Fruit fly (Drosophila melanogaster) whole organism, embryonic: ENCODE measurements around the gene CG7379.

Experiments used
- B-H2 ChIP-seq: fragments of 200-800 bp; sonication (Bioruptor generic); optimal IDR thresholded peaks from 2 replicates; lab custom pipeline; 2018; ENCODE audit warnings: missing biosample characterization, mild to moderate bottlenecking, missing genetic modification characterization
- Bgb ChIP-seq: fragments of 200-800 bp; sonication (Bioruptor generic); IDR thresholded peaks from 2 replicates; pipeline ENCODE4 v1.3.6; 2022; ENCODE audit warnings: missing biosample characterization, missing genetic modification characterization; ENCODE audit not compliant: partially characterized antibody
- CG11723 ChIP-seq: fragments of 200-800 bp; sonication (Bioruptor generic); optimal IDR thresholded peaks from 2 replicates; lab custom pipeline; 2017; ENCODE audit warnings: missing biosample characterization, mild to moderate bottlenecking, missing genetic modification characterization
- CG15696 ChIP-seq: fragments of 200-800 bp; sonication (Bioruptor generic); optimal IDR thresholded peaks from 2 replicates; lab custom pipeline; 2019; ENCODE audit warnings: missing biosample characterization, mild to moderate bottlenecking, missing genetic modification characterization, moderate library complexity
- CG1647 ChIP-seq: fragments of 200-800 bp; sonication (Bioruptor generic); optimal IDR thresholded peaks from 3 replicates; lab custom pipeline; 2016; ENCODE audit warnings: missing biosample characterization, missing genetic modification characterization
- CG2120 ChIP-seq: fragments of 200-800 bp; sonication (Bioruptor generic); optimal IDR thresholded peaks from 3 replicates; lab custom pipeline; 2016; ENCODE audit warnings: missing biosample characterization, missing genetic modification characterization
- CG2202 ChIP-seq: fragments of 200-800 bp; sonication (Bioruptor generic); optimal IDR thresholded peaks from 2 replicates; lab custom pipeline; 2018; ENCODE audit warnings: missing biosample characterization, mild to moderate bottlenecking, missing genetic modification characterization
- CG2712 ChIP-seq: fragments of 200-800 bp; optimal IDR thresholded peaks from 3 replicates; lab custom pipeline; 2019; ENCODE audit warnings: missing biosample characterization, mild to moderate bottlenecking, missing genetic modification characterization, moderate library complexity
- CG34224 ChIP-seq: fragments of 200-800 bp; sonication (Bioruptor generic); IDR thresholded peaks from 3 replicates; pipeline ENCODE4 v1.3.6; 2022; ENCODE audit warnings: missing biosample characterization, missing genetic modification characterization; ENCODE audit not compliant: partially characterized antibody
- CG34376 ChIP-seq: fragments of 200-800 bp; sonication (Bioruptor generic); optimal IDR thresholded peaks from 2 replicates; lab custom pipeline; 2018; ENCODE audit warnings: missing biosample characterization, mild to moderate bottlenecking, missing genetic modification characterization
- CG34422 ChIP-seq: fragments of 200-800 bp; sonication (Bioruptor generic); IDR thresholded peaks from 3 replicates; pipeline ENCODE4 v1.3.6; 2022; ENCODE audit warnings: missing biosample characterization, missing genetic modification characterization
- CG7963 ChIP-seq: fragments of 200-800 bp; sonication (Bioruptor generic); IDR thresholded peaks from 3 replicates; pipeline ENCODE4 v1.3.6; 2022; ENCODE audit warnings: missing biosample characterization, missing genetic modification characterization; ENCODE audit not compliant: partially characterized antibody
- CG8765 ChIP-seq: fragments of 200-800 bp; sonication (Bioruptor generic); IDR thresholded peaks from 2 replicates; pipeline ENCODE4 v1.3.6; 2022; ENCODE audit warnings: missing biosample characterization, missing genetic modification characterization
- CG9797 ChIP-seq: fragments of 200-800 bp; sonication (Bioruptor generic); optimal IDR thresholded peaks from 3 replicates; lab custom pipeline; 2018; ENCODE audit warnings: missing biosample characterization, mild to moderate bottlenecking, missing genetic modification characterization
- Dll ChIP-seq: fragments of 200-800 bp; sonication (Bioruptor generic); IDR thresholded peaks from 4 replicates; pipeline ENCODE4 v1.3.6; 2022; ENCODE audit warnings: missing biosample characterization, missing genetic modification characterization; ENCODE audit not compliant: partially characterized antibody
- Dref ChIP-seq: fragments of 200-800 bp; sonication (Bioruptor generic); IDR thresholded peaks from 2 replicates; pipeline ENCODE4 v1.3.6; 2022; ENCODE audit warnings: missing biosample characterization, missing genetic modification characterization
- HLH4C ChIP-seq: fragments of 200-800 bp; sonication (Bioruptor generic); IDR thresholded peaks from 3 replicates; pipeline ENCODE4 v1.3.6; 2022; ENCODE audit warnings: missing biosample characterization, missing genetic modification characterization; ENCODE audit not compliant: partially characterized antibody
- Hmr ChIP-seq: fragments of 200-800 bp; sonication (Bioruptor generic); optimal IDR thresholded peaks from 3 replicates; lab custom pipeline; 2017; ENCODE audit warnings: mild to moderate bottlenecking, missing biosample characterization, missing genetic modification reagents, missing genetic modification characterization
- Jarid2 ChIP-seq: fragments of 200-800 bp; sonication (Bioruptor generic); optimal IDR thresholded peaks from 3 replicates; lab custom pipeline; 2017; ENCODE audit warnings: mild to moderate bottlenecking, missing biosample characterization, missing genetic modification reagents, missing genetic modification characterization
- Lhr ChIP-seq: fragments of 200-800 bp; sonication (Bioruptor generic); optimal IDR thresholded peaks from 3 replicates; lab custom pipeline; 2017; ENCODE audit warnings: mild to moderate bottlenecking, missing biosample characterization, missing genetic modification reagents, missing genetic modification characterization
- MESR4 ChIP-seq: fragments of 200-800 bp; sonication (Bioruptor generic); optimal IDR thresholded peaks from 2 replicates; lab custom pipeline; 2018; ENCODE audit warnings: missing biosample characterization, mild to moderate bottlenecking, missing genetic modification characterization, moderate library complexity
- Optix ChIP-seq: fragments of 200-800 bp; sonication (Bioruptor generic); IDR thresholded peaks from 3 replicates; pipeline ENCODE4 v1.3.6; 2022; ENCODE audit warnings: missing biosample characterization, missing genetic modification characterization
- Rfx ChIP-seq: fragments of 200-800 bp; sonication (Bioruptor generic); IDR thresholded peaks from 2 replicates; pipeline ENCODE4 v1.3.6; 2022; ENCODE audit warnings: missing biosample characterization, missing genetic modification characterization
- Scr ChIP-seq: fragments of 200-800 bp; sonication (Bioruptor generic); IDR thresholded peaks from 2 replicates; pipeline ENCODE4 v1.3.6; 2022; ENCODE audit warnings: missing biosample characterization, missing genetic modification characterization; ENCODE audit not compliant: partially characterized antibody
- Sox100B ChIP-seq: fragments of 200-800 bp; sonication (Bioruptor generic); optimal IDR thresholded peaks from 3 replicates; lab custom pipeline; 2018; ENCODE audit warnings: missing biosample characterization, mild to moderate bottlenecking, missing genetic modification characterization
- Sox102F ChIP-seq: fragments of 200-800 bp; sonication (Bioruptor generic); optimal IDR thresholded peaks from 2 replicates; lab custom pipeline; 2018; ENCODE audit warnings: missing biosample characterization, mild to moderate bottlenecking, missing genetic modification characterization, moderate library complexity
- Sry-δ ChIP-seq: fragments of 200-800 bp; sonication (Bioruptor generic); optimal IDR thresholded peaks from 2 replicates; lab custom pipeline; 2016; ENCODE audit warnings: missing biosample characterization, missing genetic modification characterization
- ato ChIP-seq: fragments of 200-800 bp; sonication (Bioruptor generic); IDR thresholded peaks from 2 replicates; pipeline ENCODE4 v1.3.6; 2022; ENCODE audit warnings: missing biosample characterization, missing genetic modification characterization; ENCODE audit not compliant: partially characterized antibody
- az2 ChIP-seq: fragments of 200-800 bp; sonication (Bioruptor generic); optimal IDR thresholded peaks from 3 replicates; lab custom pipeline; 2016; ENCODE audit warnings: missing biosample characterization, missing genetic modification characterization
- bbx ChIP-seq: fragments of 200-800 bp; sonication (Bioruptor generic); IDR thresholded peaks from 2 replicates; pipeline ENCODE4 v1.3.6; 2022; ENCODE audit warnings: missing biosample characterization, missing genetic modification characterization; ENCODE audit not compliant: partially characterized antibody
- bowl ChIP-seq: fragments of 200-800 bp; sonication (Bioruptor generic); IDR thresholded peaks from 2 replicates; pipeline ENCODE4 v1.3.6; 2022; ENCODE audit warnings: missing biosample characterization, missing genetic modification characterization
- br ChIP-seq: fragments of >200 bp; optimal IDR thresholded peaks from 2 replicates; lab custom pipeline; 2017
- chm ChIP-seq: fragments of 200-800 bp; sonication (Bioruptor generic); IDR thresholded peaks from 2 replicates; pipeline ENCODE4 v1.3.6; 2022; ENCODE audit warnings: missing biosample characterization, missing genetic modification characterization
- ci ChIP-seq: fragments of 200-800 bp; sonication (Bioruptor generic); IDR thresholded peaks from 3 replicates; pipeline ENCODE4 v1.3.6; 2022; ENCODE audit warnings: missing biosample characterization, missing genetic modification characterization
- en ChIP-seq: fragments of 200-800 bp; sonication (Bioruptor generic); optimal IDR thresholded peaks from 2 replicates; lab custom pipeline; 2016; ENCODE audit warnings: missing biosample characterization, missing genetic modification characterization
- hb ChIP-seq: fragments of 200-800 bp; sonication (Bioruptor generic); IDR thresholded peaks from 3 replicates; pipeline ENCODE4 v1.3.6; 2022; ENCODE audit warnings: missing biosample characterization, missing genetic modification characterization; ENCODE audit not compliant: partially characterized antibody
- inv ChIP-seq: fragments of 200-800 bp; sonication (Bioruptor generic); IDR thresholded peaks from 2 replicates; pipeline ENCODE4 v1.3.6; 2022; ENCODE audit warnings: missing biosample characterization, missing genetic modification characterization; ENCODE audit not compliant: partially characterized antibody
- lilli ChIP-seq: fragments of 200-800 bp; sonication (Bioruptor generic); optimal IDR thresholded peaks from 3 replicates; lab custom pipeline; 2016; ENCODE audit warnings: missing biosample characterization, missing genetic modification characterization
- mld ChIP-seq: fragments of 200-800 bp; sonication (Bioruptor generic); IDR thresholded peaks from 3 replicates; pipeline ENCODE4 v1.3.6; 2022; ENCODE audit warnings: missing biosample characterization, missing genetic modification characterization; ENCODE audit not compliant: partially characterized antibody
- pan ChIP-seq, 4 experiments: fragments of >200 bp in 3 of 4; fragments of 200-800 bp in 1 of 4; sonication (Bioruptor generic) in 1 of 4; optimal IDR thresholded peaks in 3 of 4; IDR thresholded peaks in 1 of 4; 2 replicates each; pipeline versions ENCODE4 v1.3.6 to Lab custom; 2017 to 2022; ENCODE audit warnings: missing biosample characterization in 2 of 4, missing genetic modification characterization in 2 of 4, mixed read lengths in 1 of 4
- pzg ChIP-seq: fragments of 200-800 bp; sonication (Bioruptor generic); optimal IDR thresholded peaks from 3 replicates; lab custom pipeline; 2018; ENCODE audit warnings: missing biosample characterization, mild to moderate bottlenecking, missing genetic modification characterization, moderate library complexity
- row ChIP-seq: fragments of 200-800 bp; sonication (Bioruptor generic); IDR thresholded peaks from 3 replicates; pipeline ENCODE4 v1.3.6; 2022; ENCODE audit warnings: missing biosample characterization, missing genetic modification characterization
- sna ChIP-seq: fragments of 200-800 bp; sonication (Bioruptor generic); IDR thresholded peaks from 2 replicates; pipeline ENCODE4 v1.3.6; 2022; ENCODE audit warnings: missing biosample characterization, missing genetic modification characterization; ENCODE audit not compliant: partially characterized antibody
- sob ChIP-seq: fragments of 200-800 bp; sonication (Bioruptor generic); IDR thresholded peaks from 2 replicates; pipeline ENCODE4 v1.3.6; 2022; ENCODE audit warnings: missing biosample characterization, missing genetic modification characterization
- trem ChIP-seq: fragments of 200-800 bp; optimal IDR thresholded peaks from 3 replicates; lab custom pipeline; 2019; ENCODE audit warnings: missing biosample characterization, mild to moderate bottlenecking, missing genetic modification characterization, moderate library complexity
- vnd ChIP-seq: fragments of 200-800 bp; sonication (Bioruptor generic); IDR thresholded peaks from 3 replicates; pipeline ENCODE4 v1.3.6; 2022; ENCODE audit warnings: missing biosample characterization, missing genetic modification characterization; ENCODE audit not compliant: partially characterized antibody
- wdn ChIP-seq: fragments of 200-800 bp; sonication (Bioruptor generic); IDR thresholded peaks from 2 replicates; pipeline ENCODE4 v1.3.6; 2022; ENCODE audit warnings: missing biosample characterization, missing genetic modification characterization
- zen ChIP-seq: fragments of 200-800 bp; sonication (Bioruptor generic); optimal IDR thresholded peaks from 3 replicates; lab custom pipeline; 2018; ENCODE audit warnings: missing biosample characterization, mild to moderate bottlenecking, missing genetic modification characterization, moderate library complexity
- zen2 ChIP-seq: fragments of 200-800 bp; sonication (Bioruptor generic); IDR thresholded peaks from 3 replicates; pipeline ENCODE4 v1.3.6; 2022; ENCODE audit warnings: missing biosample characterization, missing genetic modification characterization; ENCODE audit not compliant: partially characterized antibody

Gene CG7379

dm6 chr3R:17809014-17809413 is 10.9 kb upstream of the CG7379 start, which contains the start of gene Odj (continued):
- TF ChIP-seq wdn (GFP tag; lab: Robert Waterston, UW), result no peak
- peak; percentile 86 for TF ChIP-seq vnd (GFP tag; lab: Robert Waterston, UW)
- peak; percentile 78 for TF ChIP-seq hb
- TF ChIP-seq Lhr, result peak; percentile 14
- peak; percentile 72 for TF ChIP-seq pzg (GFP tag; lab: Kevin White, UChicago)
- TF ChIP-seq Sox100B (GFP tag; lab: Kevin White, UChicago), result no peak
- TF ChIP-seq Jarid2 (GFP tag; lab: Kevin White, UChicago), result no peak
- TF ChIP-seq sna (GFP tag; lab: Robert Waterston, UW), result peak; percentile 93
- no peak for TF ChIP-seq CG15696
- no peak for TF ChIP-seq en (GFP tag; lab: Kevin White, UChicago)
- TF ChIP-seq az2 (GFP tag; lab: Kevin White, UChicago), result no peak
- 0 out of 2 replicates have a peak, but pooled peaks have one; percentile 7 for TF ChIP-seq sob (GFP tag; lab: Robert Waterston, UW)
- 0 out of 2 replicates have a peak, but pooled peaks have one; percentile 33 for TF ChIP-seq chm
- TF ChIP-seq B-H2 (GFP tag; lab: Kevin White, UChicago), result peak; percentile 31
- no peak for TF ChIP-seq Sox102F (GFP tag; lab: Kevin White, UChicago)
- TF ChIP-seq bowl (GFP tag; lab: Robert Waterston, UW), result no peak
- peak; percentile 57 for TF ChIP-seq MESR4 (GFP tag; lab: Kevin White, UChicago)
- peak; percentile 96 for TF ChIP-seq bbx (GFP tag; lab: Robert Waterston, UW)
- TF ChIP-seq CG2202 (tag; lab: Kevin White, UChicago), result no peak
- peak; percentile 77 for TF ChIP-seq CG9797 (GFP tag; lab: Kevin White, UChicago)
- peak; percentile 89 for TF ChIP-seq inv
- no peak for TF ChIP-seq ci (GFP tag; lab: Robert Waterston, UW)
- peak; percentile 95 for TF ChIP-seq zen2 (GFP tag; lab: Robert Waterston, UW)
- TF ChIP-seq CG2120 (GFP tag; lab: Kevin White, UChicago), result peak; percentile 35
- TF ChIP-seq Dll (GFP tag; lab: Robert Waterston, UW), result peak; percentile 96
- TF ChIP-seq pan (optimal IDR thresholded peaks at IDR 0.05; lab: Kevin White, UChicago), result no peak
- no peak for TF ChIP-seq pan (GFP tag; optimal IDR thresholded peaks at IDR 0.05 in 1 of 2, IDR thresholded peaks at IDR 0.05 in 1 of 2)
- peak; percentile 53 for TF ChIP-seq lilli
- TF ChIP-seq ato (GFP tag; lab: Robert Waterston, UW), result peak; percentile 89
- TF ChIP-seq Dref (GFP tag; lab: Robert Waterston, UW), result peak; percentile 89
- TF ChIP-seq CG34376 (GFP tag; lab: Kevin White, UChicago), result peak; percentile 24
- TF ChIP-seq CG7963 (GFP tag; lab: Robert Waterston, UW), result peak; percentile 74
- TF ChIP-seq Scr (GFP tag; lab: Robert Waterston, UW), result peak; percentile 95
- TF ChIP-seq CG11723 (GFP tag; lab: Kevin White, UChicago), result no peak
- no peak for TF ChIP-seq Hmr (GFP tag; lab: Kevin White, UChicago)
- TF ChIP-seq br, result no peak
- peak; percentile 76; the same call in 2 of the 3 replicates for TF ChIP-seq mld (GFP tag; lab: Robert Waterston, UW)
- peak; percentile 47 for TF ChIP-seq CG2712 (tag; lab: Kevin White, UChicago)
- peak; percentile 35 for TF ChIP-seq zen (tag; lab: Kevin White, UChicago)
- TF ChIP-seq Bgb (GFP tag; lab: Robert Waterston, UW), result peak; percentile 94
- peak; percentile 88 for TF ChIP-seq HLH4C (GFP tag; lab: Robert Waterston, UW)
- no peak for TF ChIP-seq Optix (GFP tag; lab: Robert Waterston, UW)
- no peak for TF ChIP-seq CG1647 (GFP tag; lab: Kevin White, UChicago)
- TF ChIP-seq CG8765 (GFP tag; lab: Robert Waterston, UW), result no peak
- TF ChIP-seq CG34224 (GFP tag; lab: Robert Waterston, UW), result peak; percentile 98
- TF ChIP-seq Rfx (GFP tag; lab: Robert Waterston, UW), result peak; percentile 63
- peak; percentile 71 for TF ChIP-seq row (GFP tag; lab: Robert Waterston, UW)
- 0 out of 3 replicates have a peak, but pooled peaks have one; percentile 38 for TF ChIP-seq CG34422 (GFP tag; lab: Robert Waterston, UW)
- TF ChIP-seq Sry-δ, result peak; percentile 91
- peak; percentile 64 for TF ChIP-seq trem
